Worm (Caenorhabditis elegans) whole organism, young adult: ENCODE measurements around the gene C15H9.3.
A peak's percentile ranks its signal among the peaks of the same experiment; 100 is the strongest.

Experiments
- B0019.2 ChIP-seq: fragments of 200-800 bp; sonication (Bioruptor generic); conservative IDR thresholded peaks from 2 replicates; pipeline ENCODE4 v1.3.6; 2022; ENCODE audit warnings: missing genetic modification reagents, missing genetic modification characterization, missing compliant biosample characterization
- B0035.1 ChIP-seq: sonication (generic microtip); optimal IDR thresholded peaks from 2 replicates; lab custom pipeline; 2016; ENCODE audit warnings: missing genetic modification characterization, mild to moderate bottlenecking, missing compliant biosample characterization, missing genotype, missing genetic modification reagents
- B0336.3 ChIP-seq: fragments of 200-800 bp; sonication (Bioruptor generic); IDR thresholded peaks from 2 replicates; pipeline ENCODE4 v1.3.6; 2022; ENCODE audit warnings: missing genetic modification characterization, missing compliant biosample characterization
- F22D6.2 ChIP-seq: sonication (generic microtip); optimal IDR thresholded peaks from 2 replicates; lab custom pipeline; 2016; ENCODE audit warnings: mild to moderate bottlenecking, missing genetic modification characterization, missing compliant biosample characterization
- K11D2.4 ChIP-seq: fragments of 200-800 bp; sonication (Bioruptor generic); IDR thresholded peaks from 2 replicates; pipeline ENCODE4 v1.3.6; 2022; ENCODE audit warnings: missing genetic modification reagents, missing genetic modification characterization, missing compliant biosample characterization
- Y53F4B.3 ChIP-seq: fragments of 200-800 bp; sonication (Bioruptor generic); IDR thresholded peaks from 2 replicates; pipeline ENCODE4 v1.3.6; 2022; ENCODE audit warnings: missing genetic modification reagents, missing genetic modification characterization, missing compliant biosample characterization
- Y67H2A.10 ChIP-seq: fragments of 200-800 bp; sonication (Bioruptor generic); conservative IDR thresholded peaks from 2 replicates; pipeline ENCODE4 v1.3.6; 2022; ENCODE audit warnings: missing genetic modification reagents, missing genetic modification characterization, missing compliant biosample characterization
- Y79H2A.3 ChIP-seq: fragments of 200-800 bp; sonication (Bioruptor generic); conservative IDR thresholded peaks from 2 replicates; pipeline ENCODE4 v1.3.6; 2022; ENCODE audit warnings: missing genetic modification reagents, missing genetic modification characterization, missing compliant biosample characterization
- ZK185.1 ChIP-seq: sonication (generic microtip); optimal IDR thresholded peaks from 2 replicates; lab custom pipeline; 2016; ENCODE audit warnings: mild to moderate bottlenecking, missing genetic modification characterization, missing compliant biosample characterization; ENCODE audit not compliant: poor library complexity, severe bottlenecking
- akir-1 ChIP-seq: fragments of 200-800 bp; sonication (Bioruptor generic); optimal IDR thresholded peaks from 2 replicates; lab custom pipeline; 2018; ENCODE audit warnings: mild to moderate bottlenecking, missing genetic modification characterization, moderate library complexity, missing compliant biosample characterization
- ama-1 ChIP-seq, 3 experiments: fragments of 150-350 bp in 1 of 3; sonication (generic microtip) in 2 of 3; optimal IDR thresholded peaks; 2 replicates each; lab custom pipeline; 2014 to 2018; ENCODE audit warnings: missing biosample characterization in 2 of 3, missing genetic modification characterization in 2 of 3, missing genetic modification reagents in 2 of 3
- atf-7 ChIP-seq: sonication (generic microtip); optimal IDR thresholded peaks from 2 replicates; lab custom pipeline; 2017; ENCODE audit warnings: mild to moderate bottlenecking, missing genetic modification characterization, missing compliant biosample characterization
- bed-2 ChIP-seq: fragments of 200-800 bp; sonication (Bioruptor generic); IDR thresholded peaks from 2 replicates; pipeline ENCODE4 v1.3.6; 2022; ENCODE audit warnings: missing genetic modification reagents, missing genetic modification characterization, missing compliant biosample characterization
- ceh-100 ChIP-seq: fragments of 200-800 bp; sonication (Bioruptor generic); IDR thresholded peaks from 2 replicates; pipeline ENCODE4 v1.3.6; 2022; ENCODE audit warnings: missing genetic modification reagents, missing genetic modification characterization, missing compliant biosample characterization
- chd-7 ChIP-seq: sonication (generic microtip); optimal IDR thresholded peaks from 2 replicates; lab custom pipeline; 2016; ENCODE audit warnings: mild to moderate bottlenecking, missing genetic modification characterization, moderate library complexity, missing compliant biosample characterization
- die-1 ChIP-seq: sonication (generic microtip); optimal IDR thresholded peaks from 2 replicates; lab custom pipeline; 2016; ENCODE audit warnings: missing genotype, mild to moderate bottlenecking, missing genetic modification characterization, missing compliant biosample characterization
- efl-1 ChIP-seq: fragments of 150-350 bp; optimal IDR thresholded peaks from 2 replicates; lab custom pipeline; 2014; ENCODE audit warnings: missing biosample characterization, missing genetic modification reagents, missing genetic modification characterization
- egl-18 ChIP-seq: fragments of 200-800 bp; sonication (Bioruptor generic); IDR thresholded peaks from 2 replicates; pipeline ENCODE4 v1.3.6; 2022; ENCODE audit warnings: missing genetic modification reagents, missing genetic modification characterization, missing compliant biosample characterization
- egrh-3 ChIP-seq: fragments of 200-800 bp; sonication (Bioruptor generic); IDR thresholded peaks from 2 replicates; pipeline ENCODE4 v1.3.6; 2022; ENCODE audit warnings: missing genetic modification reagents, missing genetic modification characterization, missing compliant biosample characterization
- ekl-4 ChIP-seq: fragments of 200-800 bp; sonication (Bioruptor generic); IDR thresholded peaks from 2 replicates; pipeline ENCODE4 v1.3.6; 2022; ENCODE audit warnings: missing genetic modification reagents, missing genetic modification characterization, missing compliant biosample characterization
- gei-17 ChIP-seq: fragments of 200-800 bp; sonication (Bioruptor generic); optimal IDR thresholded peaks from 2 replicates; lab custom pipeline; 2018; ENCODE audit warnings: mild to moderate bottlenecking, missing genetic modification characterization, missing compliant biosample characterization
- hmg-1.2 ChIP-seq: fragments of 200-800 bp; sonication (Bioruptor generic); IDR thresholded peaks from 2 replicates; pipeline ENCODE4 v1.3.6; 2022; ENCODE audit warnings: missing genetic modification reagents, missing genetic modification characterization, missing compliant biosample characterization
- hsf-1 ChIP-seq: fragments of 200-800 bp; sonication (Bioruptor generic); IDR thresholded peaks from 2 replicates; pipeline ENCODE4 v1.3.6; 2022; ENCODE audit warnings: missing genetic modification reagents, missing genetic modification characterization, missing compliant biosample characterization
- let-526 ChIP-seq: fragments of 200-800 bp; sonication (Bioruptor generic); IDR thresholded peaks from 2 replicates; pipeline ENCODE4 v1.3.6; 2022; ENCODE audit warnings: missing genetic modification reagents, missing genetic modification characterization, missing compliant biosample characterization
- lin-40 ChIP-seq: sonication (generic microtip); optimal IDR thresholded peaks from 2 replicates; lab custom pipeline; 2016; ENCODE audit warnings: missing genetic modification characterization, mild to moderate bottlenecking, missing compliant biosample characterization, missing genotype, missing genetic modification reagents
- lsl-1 ChIP-seq: fragments of 200-800 bp; sonication (Bioruptor generic); optimal IDR thresholded peaks from 2 replicates; lab custom pipeline; 2018; ENCODE audit warnings: mild to moderate bottlenecking, missing genetic modification characterization, moderate library complexity, missing compliant biosample characterization
- madf-8 ChIP-seq: fragments of 200-800 bp; sonication (Bioruptor generic); conservative IDR thresholded peaks from 2 replicates; pipeline ENCODE4 v1.3.6; 2022; ENCODE audit warnings: missing genetic modification reagents, missing genetic modification characterization, missing compliant biosample characterization
- mcd-1 ChIP-seq: fragments of 200-800 bp; sonication (Bioruptor generic); IDR thresholded peaks from 2 replicates; pipeline ENCODE4 v1.3.6; 2022; ENCODE audit warnings: missing genetic modification reagents, missing genetic modification characterization, missing compliant biosample characterization
- mel-28 ChIP-seq: sonication (generic microtip); optimal IDR thresholded peaks from 2 replicates; lab custom pipeline; 2016; ENCODE audit warnings: borderline replicate concordance, mild to moderate bottlenecking, missing genetic modification characterization, missing compliant biosample characterization
- nfya-1 ChIP-seq: sonication (generic microtip); optimal IDR thresholded peaks from 2 replicates; lab custom pipeline; 2017; ENCODE audit warnings: antibody characterized with exemption, missing compliant biosample characterization, missing genetic modification characterization, borderline replicate concordance; ENCODE audit not compliant: insufficient read depth
- nfya-2 ChIP-seq: fragments of 200-800 bp; sonication (Bioruptor generic); IDR thresholded peaks from 2 replicates; pipeline ENCODE4 v1.3.6; 2022; ENCODE audit warnings: missing genetic modification reagents, missing genetic modification characterization, missing compliant biosample characterization
- pha-4 ChIP-seq: fragments of 150-350 bp; sonication (generic microtip); optimal IDR thresholded peaks from 2 replicates; lab custom pipeline; 2014; ENCODE audit warnings: missing biosample characterization, missing genetic modification reagents, missing genetic modification characterization
- rcor-1 ChIP-seq: fragments of 200-800 bp; sonication (Bioruptor generic); IDR thresholded peaks from 2 replicates; pipeline ENCODE4 v1.3.6; 2022; ENCODE audit warnings: missing genetic modification reagents, missing genetic modification characterization, missing compliant biosample characterization
- rpc-1 ChIP-seq, 2 experiments: fragments of 150-350 bp in 1 of 2; sonication (generic microtip) in 1 of 2; optimal IDR thresholded peaks; 2 replicates each; lab custom pipeline; 2014 to 2018; ENCODE audit warnings: missing biosample characterization in 1 of 2, missing genetic modification characterization in 1 of 2, missing genetic modification reagents in 1 of 2, missing genotype in 1 of 2
- snpc-1.1 ChIP-seq: sonication (generic microtip); optimal IDR thresholded peaks from 2 replicates; lab custom pipeline; 2017; ENCODE audit warnings: missing genetic modification characterization, mild to moderate bottlenecking, missing compliant biosample characterization, antibody characterized with exemption, moderate library complexity, missing genotype, missing genetic modification reagents; ENCODE audit not compliant: insufficient read depth
- sptf-2 ChIP-seq: fragments of 200-800 bp; sonication (Bioruptor generic); optimal IDR thresholded peaks from 2 replicates; lab custom pipeline; 2018; ENCODE audit warnings: mild to moderate bottlenecking, missing genetic modification characterization, missing compliant biosample characterization
- tbp1 ChIP-seq: fragments of 200-800 bp; sonication (Bioruptor generic); optimal IDR thresholded peaks from 2 replicates; lab custom pipeline; 2018; ENCODE audit warnings: mild to moderate bottlenecking, missing genetic modification characterization, missing compliant biosample characterization
- tbx-9 ChIP-seq: sonication (generic microtip); optimal IDR thresholded peaks from 2 replicates; lab custom pipeline; 2016; ENCODE audit warnings: borderline replicate concordance, missing genetic modification characterization, inconsistent platforms, missing compliant biosample characterization
- tlf-1 ChIP-seq: fragments of 200-800 bp; sonication (Bioruptor generic); optimal IDR thresholded peaks from 2 replicates; lab custom pipeline; 2018; ENCODE audit warnings: mild to moderate bottlenecking, missing genetic modification characterization, missing compliant biosample characterization
- unc-62 ChIP-seq: fragments of 150-350 bp; optimal IDR thresholded peaks from 2 replicates; lab custom pipeline; 2014; ENCODE audit warnings: missing biosample characterization, missing genetic modification reagents, missing genetic modification characterization
- ztf-18 ChIP-seq: sonication (generic microtip); optimal IDR thresholded peaks from 2 replicates; lab custom pipeline; 2016; ENCODE audit warnings: missing genotype, mild to moderate bottlenecking, missing genetic modification characterization, missing compliant biosample characterization
- ztf-22 ChIP-seq: fragments of 200-800 bp; sonication (Bioruptor generic); optimal IDR thresholded peaks from 2 replicates; lab custom pipeline; 2018; ENCODE audit warnings: mild to moderate bottlenecking, missing genetic modification characterization, moderate library complexity, missing compliant biosample characterization
- ztf-28 ChIP-seq: fragments of 200-800 bp; sonication (Bioruptor generic); IDR thresholded peaks from 2 replicates; pipeline ENCODE4 v1.3.6; 2022; ENCODE audit warnings: missing genetic modification reagents, missing genetic modification characterization, missing compliant biosample characterization
- ztf-3 ChIP-seq: fragments of 200-800 bp; sonication (Bioruptor generic); optimal IDR thresholded peaks from 2 replicates; lab custom pipeline; 2018; ENCODE audit warnings: mild to moderate bottlenecking, missing genetic modification characterization, missing compliant biosample characterization
- ztf-6 ChIP-seq: fragments of 200-800 bp; sonication (Bioruptor generic); IDR thresholded peaks from 2 replicates; pipeline ENCODE4 v1.3.6; 2022; ENCODE audit warnings: missing genetic modification reagents, missing genetic modification characterization, missing compliant biosample characterization

The C15H9.3 gene

ce11 chrX:6085824-6086223, 29.8 kb upstream of the C15H9.3 start, which contains the start of gene C45B2.1:
C45B2.1 (plus strand) TSS chrX:6086124.
- TF ChIP-seq lin-40 (tag; lab: Kevin White, UChicago) (no peak), ztf-3 (GFP tag; lab: Kevin White, UChicago) (no peak)

- TF ChIP-seq egrh-3 (GFP tag; lab: Robert Waterston, UW) (no peak), pha-4 (tag; lab: Kevin White, UChicago) (no peak), tlf-1 (GFP tag; lab: Kevin White, UChicago) (no peak), snpc-1.1 (tag; lab: Kevin White, UChicago) (no peak), ztf-18 (tag; lab: Kevin White, UChicago) (no peak), ztf-22 (GFP tag; lab: Kevin White, UChicago) (no peak), nfya-1 (no peak), tbx-9 (tag; lab: Kevin White, UChicago) (no peak), let-526 (GFP tag; lab: Robert Waterston, UW) (no peak), ceh-100 (GFP tag; lab: Robert Waterston, UW) (no peak), nfya-2 (no peak), ztf-6 (GFP tag; lab: Robert Waterston, UW) (no peak)
Observed at ce11 chrX:6087676-6088075, 27.9 kb upstream of the C15H9.3 start, which contains the start of gene C45B2.8. C45B2.8 (plus strand) TSS chrX:6087976.

ce11 chrX:6088718-6089117, 26.9 kb upstream of the C15H9.3 start:
- no peak for TF ChIP-seq chd-7 (tag; lab: Kevin White, UChicago)
- TF ChIP-seq madf-8 (GFP tag; lab: Robert Waterston, UW): no peak
- TF ChIP-seq akir-1 (GFP tag; lab: Kevin White, UChicago): no peak
- TF ChIP-seq hsf-1 (GFP tag; lab: Robert Waterston, UW): no peak
- no peak for TF ChIP-seq Y53F4B.3 (GFP tag; lab: Robert Waterston, UW)
- TF ChIP-seq B0019.2 (GFP tag; lab: Robert Waterston, UW): no peak
- no peak for TF ChIP-seq gei-17
- no peak for TF ChIP-seq ekl-4 (GFP tag; lab: Robert Waterston, UW)
- TF ChIP-seq rcor-1 (GFP tag; lab: Robert Waterston, UW): no peak
- 0 out of 2 replicates have a peak, but pooled peaks have one; percentile 23 for TF ChIP-seq B0336.3 (GFP tag; lab: Robert Waterston, UW)
- no peak for TF ChIP-seq lsl-1 (GFP tag; lab: Kevin White, UChicago)
- peak; percentile 54 for TF ChIP-seq tlf-1 (GFP tag; lab: Kevin White, UChicago)
- no peak for TF ChIP-seq hmg-1.2 (GFP tag; lab: Robert Waterston, UW)
- peak; percentile 12 for TF ChIP-seq sptf-2
- no peak for TF ChIP-seq ZK185.1 (tag; lab: Kevin White, UChicago)
- TF ChIP-seq egl-18 (GFP tag; lab: Robert Waterston, UW): no peak
- no peak for TF ChIP-seq ama-1 (optimal IDR thresholded peaks at IDR 0.05; lab: Kevin White, UChicago)
- TF ChIP-seq ama-1 (GFP tag; optimal IDR thresholded peaks at IDR 0.05; lab: Kevin White, UChicago): no peak
- no peak for TF ChIP-seq rpc-1 (optimal IDR thresholded peaks at IDR 0.05; lab: Kevin White, UChicago)
- no peak for TF ChIP-seq rpc-1 (tag; optimal IDR thresholded peaks at IDR 0.05; lab: Kevin White, UChicago)
- TF ChIP-seq bed-2 (GFP tag; lab: Robert Waterston, UW): no peak
- no peak for TF ChIP-seq unc-62
- TF ChIP-seq mel-28 (tag; lab: Kevin White, UChicago): no peak
- TF ChIP-seq efl-1 (GFP tag; lab: Kevin White, UChicago): no peak
- TF ChIP-seq K11D2.4 (GFP tag; lab: Robert Waterston, UW): no peak
- no peak for TF ChIP-seq mcd-1 (GFP tag; lab: Robert Waterston, UW)
- TF ChIP-seq Y79H2A.3 (GFP tag; lab: Robert Waterston, UW): no peak
- no peak for TF ChIP-seq B0035.1 (tag; lab: Kevin White, UChicago)
- TF ChIP-seq die-1 (tag; lab: Kevin White, UChicago): peak; percentile 20
- no peak for TF ChIP-seq Y67H2A.10 (GFP tag; lab: Robert Waterston, UW)
- TF ChIP-seq ztf-28: no peak
- peak; percentile 41 for TF ChIP-seq atf-7 (tag; lab: Kevin White, UChicago)
- no peak for TF ChIP-seq ceh-100 (GFP tag; lab: Robert Waterston, UW)
- TF ChIP-seq F22D6.2 (tag; lab: Kevin White, UChicago): peak; percentile 22
- TF ChIP-seq tbp1: no peak
